Worm (Caenorhabditis elegans) whole organism, L4/young adult: ENCODE measurements around the gene clh-5.

Experiments
- dao-5 ChIP-seq: sonication (generic microtip); optimal IDR thresholded peaks from 2 replicates; lab custom pipeline; 2016; ENCODE audit warnings: missing genotype, missing genetic modification characterization, moderate library complexity, missing compliant biosample characterization
- him-1 ChIP-seq: sonication (generic microtip); optimal IDR thresholded peaks from 2 replicates; lab custom pipeline; 2016; ENCODE audit warnings: missing genotype, missing genetic modification reagents, missing genetic modification characterization, missing compliant biosample characterization

DNA sequence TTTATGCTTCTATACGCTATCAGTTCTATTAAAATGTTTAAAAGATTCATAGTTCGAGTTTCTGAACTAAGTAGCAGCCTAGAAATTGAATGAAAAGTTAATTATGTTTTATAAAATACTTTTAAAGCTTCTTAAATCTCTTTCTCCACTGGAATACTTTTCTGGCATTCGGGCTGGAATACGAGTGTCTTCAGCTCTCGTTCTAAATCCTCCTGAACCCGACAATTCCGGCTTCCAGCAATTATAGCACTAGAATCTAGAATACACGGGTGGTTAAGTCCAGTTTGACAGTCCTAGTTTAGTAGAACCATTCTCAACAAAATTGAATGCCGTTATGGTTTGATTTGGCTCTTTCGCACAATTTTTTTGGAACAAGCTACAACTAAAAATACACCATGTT lies 33.9 kb upstream of the clh-5 start:
- TF ChIP-seq dao-5 (tag; lab: Kevin White, UChicago) = no peak
- TF ChIP-seq him-1 (tag; lab: Kevin White, UChicago) = no peak
